Worm (Caenorhabditis elegans) whole organism, L1 larva: Measurements from ENCODE around the gene T05C12.1.
A peak's percentile ranks its signal among the peaks of the same experiment; 100 is the strongest.

ENCODE experiments used
- C34B4.2 ChIP-seq: sonication (generic microtip); optimal IDR thresholded peaks from 2 replicates; lab custom pipeline; 2017; ENCODE audit warnings: mild to moderate bottlenecking, missing genetic modification characterization, missing compliant biosample characterization
- F16B12.6 ChIP-seq: fragments of 150-350 bp; optimal IDR thresholded peaks from 2 replicates; lab custom pipeline; 2014; ENCODE audit warnings: missing biosample characterization, missing genetic modification characterization
- Y116A8C.19 ChIP-seq: sonication (generic microtip); optimal IDR thresholded peaks from 2 replicates; lab custom pipeline; 2016; ENCODE audit warnings: missing compliant biosample characterization, missing genetic modification characterization, borderline replicate concordance
- aha-1 ChIP-seq: fragments of 150-350 bp; optimal IDR thresholded peaks from 2 replicates; lab custom pipeline; 2014; ENCODE audit warnings: missing biosample characterization, missing genetic modification characterization
- alr-1 ChIP-seq: fragments of 200-800 bp; sonication (Bioruptor generic); optimal IDR thresholded peaks from 2 replicates; lab custom pipeline; 2018; ENCODE audit warnings: borderline replicate concordance, mild to moderate bottlenecking, missing genetic modification characterization, missing compliant biosample characterization
- aly-2 ChIP-seq: fragments of 150-350 bp; optimal IDR thresholded peaks from 2 replicates; lab custom pipeline; 2014; ENCODE audit warnings: missing biosample characterization, missing genetic modification characterization
- ama-1 ChIP-seq: fragments of 150-350 bp; optimal IDR thresholded peaks from 2 replicates; lab custom pipeline; 2014
- ceh-8 ChIP-seq: fragments of 200-800 bp; sonication (Bioruptor generic); optimal IDR thresholded peaks from 2 replicates; lab custom pipeline; 2018; ENCODE audit warnings: mild to moderate bottlenecking, missing genetic modification characterization, moderate library complexity, missing compliant biosample characterization
- ceh-90 ChIP-seq: sonication (generic microtip); optimal IDR thresholded peaks from 2 replicates; lab custom pipeline; 2016; ENCODE audit warnings: missing genetic modification characterization, missing compliant biosample characterization
- ces-1 ChIP-seq: fragments of 150-350 bp; optimal IDR thresholded peaks from 2 replicates; lab custom pipeline; 2014; ENCODE audit warnings: missing biosample characterization, missing genetic modification reagents, missing genetic modification characterization
- dpl-1 ChIP-seq, 3 experiments: fragments of 150-350 bp in 2 of 3; sonication (generic microtip) in 1 of 3; optimal IDR thresholded peaks; 2 replicates each; lab custom pipeline; 2014 to 2017; ENCODE audit warnings: missing biosample characterization in 3 of 3, missing genetic modification characterization in 3 of 3, missing genetic modification reagents in 3 of 3
- dsc-1 ChIP-seq: sonication (generic microtip); optimal IDR thresholded peaks from 2 replicates; lab custom pipeline; 2016; ENCODE audit warnings: mild to moderate bottlenecking, missing genetic modification characterization, missing compliant biosample characterization
- efl-1 ChIP-seq, 4 experiments: fragments of 150-350 bp; optimal IDR thresholded peaks in 3 of 4; peaks in 1 of 4; 1 replicate in 1 of 4; 2 replicates in 3 of 4; lab custom pipeline; 2014; ENCODE audit warnings: missing biosample characterization in 2 of 4, missing genetic modification characterization in 2 of 4, missing genetic modification reagents in 2 of 4
- efl-3 ChIP-seq: fragments of 200-800 bp; sonication (Bioruptor generic); optimal IDR thresholded peaks from 2 replicates; lab custom pipeline; 2018; ENCODE audit warnings: mild to moderate bottlenecking, missing genetic modification characterization, missing compliant biosample characterization
- egl-27 ChIP-seq, 2 experiments: fragments of 150-350 bp in 1 of 2; sonication (generic microtip); optimal IDR thresholded peaks; 3 replicates each; lab custom pipeline; 2017 to 2018; ENCODE audit warnings: missing biosample characterization in 2 of 2, missing genetic modification characterization in 2 of 2, missing genetic modification reagents in 2 of 2
- elt-3 ChIP-seq, 6 experiments: fragments of 150-350 bp in 1 of 6; sonication (generic microtip); optimal IDR thresholded peaks; 2 replicates each; lab custom pipeline; 2017 to 2018; ENCODE audit warnings: missing biosample characterization in 6 of 6, missing genetic modification characterization in 6 of 6, inconsistent platforms in 1 of 6
- ets-5 ChIP-seq: fragments of 200-800 bp; sonication (Bioruptor generic); IDR thresholded peaks from 2 replicates; pipeline ENCODE4 v1.3.6; 2022; ENCODE audit warnings: missing genetic modification characterization, missing compliant biosample characterization
- fkh-10 ChIP-seq: sonication (generic microtip); optimal IDR thresholded peaks from 2 replicates; lab custom pipeline; 2017; ENCODE audit warnings: missing biosample characterization, missing genetic modification reagents, missing genetic modification characterization
- fkh-4 ChIP-seq: sonication (generic microtip); optimal IDR thresholded peaks from 2 replicates; lab custom pipeline; 2016; ENCODE audit warnings: missing compliant biosample characterization, missing genetic modification characterization, borderline replicate concordance
- fkh-8 ChIP-seq: sonication (generic microtip); optimal IDR thresholded peaks from 2 replicates; lab custom pipeline; 2016; ENCODE audit warnings: mild to moderate bottlenecking, missing genetic modification characterization, missing compliant biosample characterization
- hlh-17 ChIP-seq: fragments of 200-800 bp; sonication (Bioruptor generic); optimal IDR thresholded peaks from 2 replicates; lab custom pipeline; 2018; ENCODE audit warnings: missing genetic modification characterization, mild to moderate bottlenecking, missing compliant biosample characterization, moderate library complexity, borderline replicate concordance
- hlh-4 ChIP-seq: sonication (generic microtip); optimal IDR thresholded peaks from 2 replicates; lab custom pipeline; 2016; ENCODE audit warnings: mild to moderate bottlenecking, missing genetic modification characterization, missing compliant biosample characterization
- hpl-2 ChIP-seq: fragments of 150-350 bp; optimal IDR thresholded peaks from 2 replicates; lab custom pipeline; 2014; ENCODE audit warnings: missing biosample characterization, missing genetic modification reagents, missing genetic modification characterization
- irx-1 ChIP-seq: sonication (generic microtip); optimal IDR thresholded peaks from 2 replicates; lab custom pipeline; 2016; ENCODE audit warnings: missing genetic modification characterization, missing compliant biosample characterization
- isw-1 ChIP-seq: fragments of 200-800 bp; sonication (Bioruptor generic); IDR thresholded peaks from 2 replicates; pipeline ENCODE4 v1.3.6; 2022; ENCODE audit warnings: missing genetic modification characterization, missing compliant biosample characterization
- lin-14 ChIP-seq: fragments of 200-800 bp; sonication (Bioruptor generic); optimal IDR thresholded peaks from 2 replicates; lab custom pipeline; 2018; ENCODE audit warnings: mild to moderate bottlenecking, missing genetic modification characterization, moderate library complexity, missing compliant biosample characterization
- lin-15B ChIP-seq: fragments of 150-350 bp; sonication (generic microtip); optimal IDR thresholded peaks from 3 replicates; lab custom pipeline; 2014; ENCODE audit warnings: missing biosample characterization, missing genetic modification characterization
- lin-39 ChIP-seq: fragments of 150-350 bp; optimal IDR thresholded peaks from 2 replicates; lab custom pipeline; 2014; ENCODE audit warnings: missing biosample characterization, missing genetic modification reagents, missing genetic modification characterization
- lir-3 ChIP-seq: sonication (generic microtip); optimal IDR thresholded peaks from 2 replicates; lab custom pipeline; 2016; ENCODE audit warnings: mild to moderate bottlenecking, missing genetic modification characterization, moderate library complexity, missing compliant biosample characterization; ENCODE audit not compliant: poor library complexity
- mab-9 ChIP-seq: fragments of 200-800 bp; sonication (Bioruptor generic); IDR thresholded peaks from 2 replicates; pipeline ENCODE4 v1.3.6; 2022; ENCODE audit warnings: missing genetic modification reagents, missing genetic modification characterization, missing compliant biosample characterization
- mdl-1 ChIP-seq, 2 experiments: fragments of 150-350 bp; optimal IDR thresholded peaks; 2 replicates each; lab custom pipeline; 2014 to 2017; ENCODE audit warnings: missing biosample characterization in 2 of 2, missing genetic modification characterization in 2 of 2, inconsistent platforms in 1 of 2
- nhr-11 ChIP-seq: fragments of 150-350 bp; optimal IDR thresholded peaks from 2 replicates; lab custom pipeline; 2014; ENCODE audit warnings: missing biosample characterization, missing genetic modification characterization
- nhr-12 ChIP-seq: sonication (generic microtip); optimal IDR thresholded peaks from 2 replicates; lab custom pipeline; 2017; ENCODE audit warnings: missing biosample characterization, missing genetic modification characterization
- nhr-19 ChIP-seq: fragments of 200-800 bp; sonication (Bioruptor generic); conservative IDR thresholded peaks from 2 replicates; pipeline ENCODE4 v1.3.6; 2022; ENCODE audit warnings: missing genetic modification characterization, missing compliant biosample characterization
- nhr-71 ChIP-seq: sonication (generic microtip); optimal IDR thresholded peaks from 2 replicates; lab custom pipeline; 2016; ENCODE audit warnings: mild to moderate bottlenecking, missing genetic modification characterization, moderate library complexity, missing compliant biosample characterization
- nhr-76 ChIP-seq: sonication (generic microtip); optimal IDR thresholded peaks from 2 replicates; lab custom pipeline; 2017; ENCODE audit warnings: missing biosample characterization, missing genetic modification characterization
- nhr-77 ChIP-seq: fragments of 150-350 bp; optimal IDR thresholded peaks from 2 replicates; lab custom pipeline; 2014; ENCODE audit warnings: missing biosample characterization, missing genetic modification characterization
- nhr-90 ChIP-seq: sonication (generic microtip); optimal IDR thresholded peaks from 2 replicates; lab custom pipeline; 2016; ENCODE audit warnings: mild to moderate bottlenecking, missing genetic modification characterization, missing compliant biosample characterization; ENCODE audit not compliant: poor library complexity
- pag-3 ChIP-seq: sonication (generic microtip); optimal IDR thresholded peaks from 2 replicates; lab custom pipeline; 2017; ENCODE audit warnings: missing genetic modification characterization, mild to moderate bottlenecking, missing compliant biosample characterization, antibody characterized with exemption, borderline replicate concordance; ENCODE audit not compliant: insufficient read depth
- pax-3 ChIP-seq: fragments of 200-800 bp; sonication (Bioruptor generic); optimal IDR thresholded peaks from 2 replicates; lab custom pipeline; 2018; ENCODE audit warnings: mild to moderate bottlenecking, missing genetic modification characterization, moderate library complexity, missing compliant biosample characterization
- rnt-1 ChIP-seq: sonication (generic microtip); optimal IDR thresholded peaks from 2 replicates; lab custom pipeline; 2016; ENCODE audit warnings: mild to moderate bottlenecking, missing genetic modification characterization, moderate library complexity, missing compliant biosample characterization
- snu-23 ChIP-seq: sonication (generic microtip); optimal IDR thresholded peaks from 2 replicates; lab custom pipeline; 2016; ENCODE audit warnings: missing genetic modification characterization, missing compliant biosample characterization
- sptf-1 ChIP-seq: fragments of 150-350 bp; optimal IDR thresholded peaks from 2 replicates; lab custom pipeline; 2014; ENCODE audit warnings: missing biosample characterization, missing genetic modification characterization
- sup-37 ChIP-seq: fragments of 200-800 bp; sonication (Bioruptor generic); optimal IDR thresholded peaks from 2 replicates; lab custom pipeline; 2018; ENCODE audit warnings: mild to moderate bottlenecking, missing genetic modification characterization, missing compliant biosample characterization
- tbx-2 ChIP-seq: sonication (generic microtip); optimal IDR thresholded peaks from 2 replicates; lab custom pipeline; 2016; ENCODE audit warnings: missing genetic modification characterization, missing compliant biosample characterization
- tlp-1 ChIP-seq: fragments of 150-350 bp; optimal IDR thresholded peaks from 2 replicates; lab custom pipeline; 2014; ENCODE audit warnings: missing biosample characterization, missing genetic modification characterization
- unc-130 ChIP-seq: fragments of 150-350 bp; optimal IDR thresholded peaks from 2 replicates; lab custom pipeline; 2017; ENCODE audit warnings: missing biosample characterization, missing genetic modification characterization, inconsistent platforms
- unc-30 ChIP-seq: sonication (generic microtip); optimal IDR thresholded peaks from 2 replicates; lab custom pipeline; 2017; ENCODE audit warnings: missing biosample characterization, missing genetic modification characterization
- xbp-1 ChIP-seq: sonication (generic microtip); optimal IDR thresholded peaks from 2 replicates; lab custom pipeline; 2016; ENCODE audit warnings: missing genetic modification characterization, missing compliant biosample characterization
- zag-1 ChIP-seq: fragments of 150-350 bp; optimal IDR thresholded peaks from 2 replicates; lab custom pipeline; 2014; ENCODE audit warnings: missing biosample characterization, missing genetic modification characterization
- ztf-11 ChIP-seq, 2 experiments: sonication (generic microtip); optimal IDR thresholded peaks; 2 replicates each; lab custom pipeline; 2016 to 2017; ENCODE audit warnings: missing genetic modification characterization in 2 of 2, missing biosample characterization in 1 of 2, missing compliant biosample characterization in 1 of 2
- ztf-4 ChIP-seq: fragments of 150-350 bp; optimal IDR thresholded peaks from 2 replicates; lab custom pipeline; 2014; ENCODE audit warnings: missing biosample characterization, missing genetic modification characterization

Gene T05C12.1

DNA sequence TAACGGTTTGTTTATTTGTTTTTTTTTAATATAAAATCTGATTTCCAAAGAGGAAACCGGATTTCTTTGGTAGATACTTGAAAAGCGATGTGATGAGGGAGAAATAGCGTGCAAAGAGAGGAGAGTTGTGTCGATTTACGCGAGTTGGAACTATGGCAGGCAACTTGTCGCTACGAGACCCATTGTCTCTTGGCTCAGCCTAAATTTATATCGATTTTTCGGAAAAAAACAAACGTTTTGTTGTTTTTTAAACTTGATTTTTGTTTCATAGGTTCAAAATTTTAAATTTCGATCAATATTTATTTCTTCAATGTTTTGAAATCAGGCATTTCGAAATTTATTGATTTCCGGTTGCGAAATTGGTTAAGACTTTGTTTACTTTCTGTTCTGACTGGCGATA is 43.0 kb downstream of the T05C12.1 start, which contains the start of gene M110.3 (continued):
- TF ChIP-seq sup-37 (GFP tag; lab: Kevin White, UChicago) (no peak), efl-3 (no peak), hlh-17 (no peak), nhr-77 (tag; lab: Kevin White, UChicago) (peak; percentile 25), ztf-4 (no peak), zag-1 (tag; lab: Kevin White, UChicago) (no peak), lin-14 (GFP tag; lab: Kevin White, UChicago) (peak; percentile 68), isw-1 (GFP tag; lab: Robert Waterston, UW) (peak; percentile 44), alr-1 (tag; lab: Kevin White, UChicago) (no peak), elt-3 (tag; optimal IDR thresholded peaks at IDR 0.05; lab: Kevin White, UChicago) (peak in 2 of 6 experiments; percentile 2 to 17), fkh-8 (tag; lab: Kevin White, UChicago) (peak; percentile 19), nhr-19 (no peak), unc-130 (no peak), efl-1 (optimal IDR thresholded peaks at IDR 0.05; lab: Kevin White, UChicago) (peak; percentile 65), efl-1 (GFP tag; optimal IDR thresholded peaks at IDR 0.05 in 1 of 2; lab: Kevin White, UChicago) (peak; percentile 54 to 91), pag-3 (tag; lab: Kevin White, UChicago) (peak; percentile 71), nhr-11 (no peak), hpl-2 (GFP tag; lab: Kevin White, UChicago) (no peak), dpl-1 (GFP tag; optimal IDR thresholded peaks at IDR 0.05; lab: Kevin White, UChicago) (peak; percentile 18 to 58 (median 42)), pax-3 (tag; lab: Kevin White, UChicago) (no peak), snu-23 (GFP tag; lab: Kevin White, UChicago) (peak; percentile 64), mdl-1 (tag; optimal IDR thresholded peaks at IDR 0.05; lab: Kevin White, UChicago) (peak in 1 of 2 experiments; percentile 39), nhr-12 (tag; lab: Kevin White, UChicago) (no peak), aha-1 (no peak), ceh-90 (tag; lab: Kevin White, UChicago) (no peak), unc-30 (tag; lab: Kevin White, UChicago) (no peak), xbp-1 (peak; percentile 38), mab-9 (GFP tag; lab: Robert Waterston, UW) (no peak), rnt-1 (tag; lab: Kevin White, UChicago) (peak; percentile 43), sptf-1 (no peak), ztf-11 (tag; optimal IDR thresholded peaks at IDR 0.05; lab: Kevin White, UChicago) (no peak), nhr-71 (tag; lab: Kevin White, UChicago) (peak; percentile 61), ama-1 (no peak), tbx-2 (tag; lab: Kevin White, UChicago) (peak; percentile 28), tlp-1 (tag; lab: Kevin White, UChicago) (no peak), lin-39 (tag; lab: Kevin White, UChicago) (no peak), F16B12.6 (tag; lab: Kevin White, UChicago) (no peak), ces-1 (GFP tag; lab: Kevin White, UChicago) (no peak), nhr-76 (tag; lab: Kevin White, UChicago) (no peak), Y116A8C.19 (tag; lab: Kevin White, UChicago) (no peak), nhr-90 (no peak), aly-2 (tag; lab: Kevin White, UChicago) (no peak), dsc-1 (tag; lab: Kevin White, UChicago) (peak; percentile 29), irx-1 (tag; lab: Kevin White, UChicago) (no peak), fkh-10 (GFP tag; lab: Kevin White, UChicago) (no peak), ets-5 (GFP tag; lab: Robert Waterston, UW) (no peak), hlh-4 (tag; lab: Kevin White, UChicago) (no peak), C34B4.2 (no peak), lin-15B (tag; lab: Kevin White, UChicago) (peak; percentile 2), ceh-8 (no peak), egl-27 (tag; optimal IDR thresholded peaks at IDR 0.05; lab: Kevin White, UChicago) (no peak), fkh-4 (tag; lab: Kevin White, UChicago) (no peak), lir-3 (tag; lab: Kevin White, UChicago) (no peak)
